Worm (Caenorhabditis elegans): Measurements from ENCODE around the gene clec-161.
A peak's percentile ranks its signal among the peaks of the same experiment; 100 is the strongest.

Gene clec-161

DNA sequence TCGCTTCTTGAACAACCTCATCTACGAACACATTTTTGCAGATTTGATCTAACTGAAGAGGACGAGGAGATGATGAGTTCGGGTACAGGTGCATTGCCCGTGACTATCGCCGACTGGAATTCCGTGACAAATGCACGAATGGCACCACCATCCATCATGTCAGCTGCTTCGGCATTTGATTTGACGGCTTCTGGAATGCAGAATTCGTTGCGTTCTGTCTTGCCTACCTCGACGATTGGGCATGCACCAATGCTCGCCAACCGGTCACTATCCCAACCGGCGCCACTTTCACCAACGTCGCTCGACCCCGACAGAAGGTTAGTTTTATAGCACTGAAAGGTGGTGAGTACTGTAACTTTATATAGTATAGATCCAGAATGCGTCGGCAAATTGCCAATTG is 14.9 kb upstream of the clec-161 start:
- TF ChIP-seq W03F9.2 (tag; optimal IDR thresholded peaks at IDR 0.05) = no peak
- no peak for TF ChIP-seq him-1 (tag; optimal IDR thresholded peaks at IDR 0.05)
- no peak for TF ChIP-seq dao-5 (tag; optimal IDR thresholded peaks at IDR 0.05)

DNA sequence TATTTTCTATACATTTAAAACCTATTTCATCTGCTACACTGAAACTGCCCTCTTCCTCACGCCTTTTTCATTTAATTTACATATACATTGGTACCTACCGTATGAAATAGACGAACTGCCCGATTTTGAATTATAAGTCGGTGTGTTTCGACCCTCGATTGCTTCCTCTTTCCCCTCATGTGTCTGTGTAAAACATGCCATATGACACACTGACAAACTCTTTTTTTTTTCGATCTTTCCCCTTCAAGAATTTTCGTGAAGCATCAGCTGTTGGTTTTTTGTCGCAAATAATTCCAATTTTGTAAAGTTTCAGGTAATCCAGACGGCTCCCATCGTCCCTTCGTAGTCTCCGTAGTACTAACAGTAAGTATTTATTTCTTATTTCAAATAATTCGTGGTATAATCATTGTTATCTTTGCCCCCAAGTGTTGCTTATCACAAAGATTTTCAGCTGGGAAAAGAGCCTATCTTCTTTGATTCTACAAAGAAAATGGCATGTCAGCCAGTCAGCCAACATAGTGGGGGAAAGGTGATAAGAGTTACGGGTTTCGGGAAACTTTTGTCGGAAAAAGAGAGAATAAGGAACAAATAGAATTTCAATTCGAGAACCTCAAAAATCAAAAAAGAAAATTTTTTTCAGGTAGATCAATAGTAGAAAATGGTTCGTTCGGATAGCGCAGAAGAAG is 13.4 kb upstream of the clec-161 start:
- no peak for TF ChIP-seq him-1 (tag; optimal IDR thresholded peaks at IDR 0.05)
- no peak for TF ChIP-seq dao-5 (tag; optimal IDR thresholded peaks at IDR 0.05)
- TF ChIP-seq W03F9.2 (tag; optimal IDR thresholded peaks at IDR 0.05) = no peak

DNA sequence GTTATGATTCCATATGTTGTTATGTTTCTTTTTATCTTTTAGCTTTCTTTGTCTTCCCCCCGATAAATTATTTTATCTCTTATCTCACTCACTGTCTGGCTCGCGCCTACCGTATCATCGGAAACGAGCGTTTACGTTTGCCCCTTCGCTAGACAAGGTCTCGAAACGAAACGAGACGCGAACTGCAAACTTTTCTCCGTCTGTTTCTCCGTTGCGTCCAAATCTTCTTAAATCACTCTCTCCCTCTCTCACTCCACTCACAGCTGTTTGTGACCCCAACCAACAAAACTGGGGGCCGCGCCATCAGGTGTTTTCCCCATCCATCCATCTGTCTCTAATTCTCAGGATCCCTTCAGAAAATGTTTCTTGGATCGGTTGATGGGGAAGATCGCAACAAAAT is 11.6 kb upstream of the clec-161 start:
- TF ChIP-seq him-1 (tag; optimal IDR thresholded peaks at IDR 0.05) (no peak), W03F9.2 (tag; optimal IDR thresholded peaks at IDR 0.05) (no peak), dao-5 (tag; optimal IDR thresholded peaks at IDR 0.05) (no peak)

DNA sequence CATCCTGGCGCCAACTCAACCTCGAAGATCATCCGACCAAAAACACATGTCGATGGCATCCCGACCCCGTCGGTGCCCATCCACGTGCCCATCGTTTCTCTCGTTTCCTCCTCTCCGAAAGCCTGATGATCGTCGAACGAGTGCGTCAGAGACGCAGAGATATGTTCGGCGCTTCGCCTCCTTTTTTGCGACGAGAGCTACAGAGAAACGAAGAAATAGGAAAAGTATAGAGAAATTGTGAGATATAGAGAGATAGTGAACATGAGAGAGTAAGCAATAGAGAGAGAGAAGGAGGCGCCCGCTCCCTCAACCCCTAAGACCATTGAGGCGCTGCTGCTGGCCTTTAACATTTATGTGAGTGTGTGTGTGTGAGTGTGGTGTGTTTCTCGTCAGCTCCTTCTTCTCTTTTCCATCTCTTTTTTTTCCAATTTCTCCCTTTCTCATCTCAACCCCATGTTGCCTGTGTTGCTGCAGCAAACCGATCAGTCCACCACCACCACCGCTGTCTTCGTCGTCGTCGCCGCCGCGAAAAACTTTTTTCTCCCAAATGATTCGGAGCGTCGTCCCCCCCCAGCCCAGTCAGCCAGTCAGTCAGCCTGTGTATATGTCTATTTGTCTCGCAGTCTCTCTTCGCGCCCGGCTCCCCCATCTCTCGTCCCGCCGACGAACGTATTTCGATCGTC is 10.7 kb upstream of the clec-161 start, which contains the start of gene hlh-11:
TSS of gene hlh-11 (plus strand) at position 633 of the 683 bp plus-strand sequence.
- TF ChIP-seq W03F9.2 (tag; optimal IDR thresholded peaks at IDR 0.05) (peak; percentile 86), dao-5 (tag; optimal IDR thresholded peaks at IDR 0.05) (peak; percentile 37), him-1 (tag; optimal IDR thresholded peaks at IDR 0.05) (peak; percentile 89)

ce11 chrIII:9617599-9618262 is 9.2 kb upstream of the clec-161 start:
- TF ChIP-seq W03F9.2 (tag; optimal IDR thresholded peaks at IDR 0.05) = no peak
- TF ChIP-seq dao-5 (tag; optimal IDR thresholded peaks at IDR 0.05) = no peak
- TF ChIP-seq him-1 (tag; optimal IDR thresholded peaks at IDR 0.05) = no peak

ce11 chrIII:9616933-9617332 is 8.4 kb upstream of the clec-161 start:
- TF ChIP-seq W03F9.2 (tag; optimal IDR thresholded peaks at IDR 0.05) = peak; percentile 61
- no peak for TF ChIP-seq dao-5 (tag; optimal IDR thresholded peaks at IDR 0.05)

ce11 chrIII:9616426-9616825 is 7.9 kb upstream of the clec-161 start, which contains the start of gene hcp-3:
Gene hcp-3, minus strand, starts transcription at chrIII:9616470.
- TF ChIP-seq dao-5 (tag; optimal IDR thresholded peaks at IDR 0.05) (no peak), him-1 (tag; optimal IDR thresholded peaks at IDR 0.05) (no peak), W03F9.2 (tag; optimal IDR thresholded peaks at IDR 0.05) (no peak)

DNA sequence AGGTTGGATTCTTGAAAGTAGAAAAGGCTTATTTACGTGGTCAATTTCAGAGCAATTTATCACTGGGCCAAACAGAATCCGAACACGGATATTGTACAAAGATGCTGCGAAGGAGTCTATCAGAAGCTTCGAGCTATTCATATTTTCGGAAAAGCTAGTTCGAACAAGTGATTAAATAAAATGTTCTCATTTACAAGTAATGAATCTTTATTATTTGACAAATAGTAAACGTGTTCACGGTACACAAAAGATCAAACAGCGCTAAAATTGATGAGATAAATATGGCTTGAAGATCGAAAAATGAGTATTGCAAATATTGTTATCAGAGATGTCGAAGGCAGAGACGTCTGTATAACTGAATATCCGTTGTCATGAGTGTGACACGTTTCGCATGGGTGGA is 6.6 kb upstream of the clec-161 start:
- TF ChIP-seq dao-5 (tag; optimal IDR thresholded peaks at IDR 0.05) (no peak), W03F9.2 (tag; optimal IDR thresholded peaks at IDR 0.05) (no peak), him-1 (tag; optimal IDR thresholded peaks at IDR 0.05) (no peak)

ce11 chrIII:9614211-9614610 is 5.7 kb upstream of the clec-161 start, which contains the start of the genes pri-1 and F58A4.6:
Gene pri-1, minus strand, starts transcription at chrIII:9614281.
Gene F58A4.6, plus strand, starts transcription at chrIII:9614482.
- TF ChIP-seq W03F9.2 (tag; optimal IDR thresholded peaks at IDR 0.05) = no peak
- no peak for TF ChIP-seq him-1 (tag; optimal IDR thresholded peaks at IDR 0.05)
- no peak for TF ChIP-seq dao-5 (tag; optimal IDR thresholded peaks at IDR 0.05)

ce11 chrIII:9612097-9612496 is 3.5 kb upstream of the clec-161 start, which contains the start of gene bbs-4:
Gene bbs-4, minus strand, starts transcription at chrIII:9612197.
- TF ChIP-seq W03F9.2 (tag; optimal IDR thresholded peaks at IDR 0.05) = no peak

- TF ChIP-seq dao-5 (tag; optimal IDR thresholded peaks at IDR 0.05) = no peak
- no peak for TF ChIP-seq W03F9.2 (tag; optimal IDR thresholded peaks at IDR 0.05)
- no peak for TF ChIP-seq him-1 (tag; optimal IDR thresholded peaks at IDR 0.05)
Measured at ce11 chrIII:9600645-9601044, 7.9 kb downstream of the clec-161 start, which contains the start of gene F58A4.2. Gene F58A4.2, minus strand, starts transcription at chrIII:9600745.

ce11 chrIII:9598168-9598567 is 10.4 kb downstream of the clec-161 start, which contains the start of gene F58A4.1:
Gene F58A4.1, plus strand, starts transcription at chrIII:9598468.
- no peak for TF ChIP-seq him-1 (tag; optimal IDR thresholded peaks at IDR 0.05)
- no peak for TF ChIP-seq dao-5 (tag; optimal IDR thresholded peaks at IDR 0.05)
- no peak for TF ChIP-seq W03F9.2 (tag; optimal IDR thresholded peaks at IDR 0.05)

- TF ChIP-seq dao-5 (tag; optimal IDR thresholded peaks at IDR 0.05) = no peak
- no peak for TF ChIP-seq him-1 (tag; optimal IDR thresholded peaks at IDR 0.05)
- no peak for TF ChIP-seq W03F9.2 (tag; optimal IDR thresholded peaks at IDR 0.05)
Measured at ce11 chrIII:9597044-9597443, 11.5 kb downstream of the clec-161 start, which contains the start of gene C48B4.12. Gene C48B4.12, plus strand, starts transcription at chrIII:9597344.

ce11 chrIII:9595563-9595962 is 13.0 kb downstream of the clec-161 start, which contains the start of gene rom-2:
Gene rom-2, minus strand, starts transcription at chrIII:9595663.
- TF ChIP-seq him-1 (tag; optimal IDR thresholded peaks at IDR 0.05) (no peak), dao-5 (tag; optimal IDR thresholded peaks at IDR 0.05) (no peak), W03F9.2 (tag; optimal IDR thresholded peaks at IDR 0.05) (no peak)
